Worm (Caenorhabditis elegans) whole organism, young adult: ENCODE measurements around the gene slc-36.5.
A peak's percentile ranks its signal among the peaks of the same experiment; 100 is the strongest.

ENCODE experiments used
- B0035.1 ChIP-seq: sonication (generic microtip); optimal IDR thresholded peaks from 2 replicates; lab custom pipeline; 2016; ENCODE audit warnings: missing genetic modification characterization, mild to moderate bottlenecking, missing compliant biosample characterization, missing genotype, missing genetic modification reagents
- B0261.1 ChIP-seq: sonication (generic microtip); optimal IDR thresholded peaks from 2 replicates; lab custom pipeline; 2016; ENCODE audit warnings: mild to moderate bottlenecking, missing genetic modification characterization, moderate library complexity, missing compliant biosample characterization
- B0336.3 ChIP-seq: fragments of 200-800 bp; sonication (Bioruptor generic); IDR thresholded peaks from 2 replicates; pipeline ENCODE4 v1.3.6; 2022; ENCODE audit warnings: missing genetic modification characterization, missing compliant biosample characterization
- C06A6.2 ChIP-seq: fragments of 200-800 bp; sonication (Bioruptor generic); conservative IDR thresholded peaks from 2 replicates; pipeline ENCODE4 v1.3.6; 2022; ENCODE audit warnings: missing genetic modification characterization, missing compliant biosample characterization
- F37B4.10 ChIP-seq: fragments of 200-800 bp; sonication (Bioruptor generic); IDR thresholded peaks from 2 replicates; pipeline ENCODE4 v1.3.6; 2022; ENCODE audit warnings: missing genetic modification characterization, missing compliant biosample characterization
- F49E8.2 ChIP-seq: sonication (generic microtip); optimal IDR thresholded peaks from 3 replicates; lab custom pipeline; 2017; ENCODE audit warnings: missing genetic modification characterization, mild to moderate bottlenecking, missing compliant biosample characterization, antibody characterized with exemption, moderate library complexity; ENCODE audit not compliant: insufficient read depth
- F55B11.4 ChIP-seq: sonication (generic microtip); optimal IDR thresholded peaks from 2 replicates; lab custom pipeline; 2016; ENCODE audit warnings: missing compliant biosample characterization, missing genetic modification characterization, borderline replicate concordance; ENCODE audit not compliant: insufficient read depth
- F57C9.4 ChIP-seq: sonication (generic microtip); optimal IDR thresholded peaks from 2 replicates; lab custom pipeline; 2017; ENCODE audit warnings: mild to moderate bottlenecking, missing genetic modification characterization, missing compliant biosample characterization
- K11D2.4 ChIP-seq: fragments of 200-800 bp; sonication (Bioruptor generic); IDR thresholded peaks from 2 replicates; pipeline ENCODE4 v1.3.6; 2022; ENCODE audit warnings: missing genetic modification reagents, missing genetic modification characterization, missing compliant biosample characterization
- T26A5.8 ChIP-seq: sonication (generic microtip); optimal IDR thresholded peaks from 2 replicates; lab custom pipeline; 2016; ENCODE audit warnings: missing genetic modification characterization, missing compliant biosample characterization
- Y53G8AR.9 ChIP-seq: fragments of 200-800 bp; sonication (Bioruptor generic); conservative IDR thresholded peaks from 2 replicates; pipeline ENCODE4 v1.3.6; 2022; ENCODE audit warnings: missing genetic modification reagents, missing genetic modification characterization, missing compliant biosample characterization
- Y79H2A.3 ChIP-seq: fragments of 200-800 bp; sonication (Bioruptor generic); conservative IDR thresholded peaks from 2 replicates; pipeline ENCODE4 v1.3.6; 2022; ENCODE audit warnings: missing genetic modification reagents, missing genetic modification characterization, missing compliant biosample characterization
- Y95B8A.8 ChIP-seq: fragments of 200-800 bp; sonication (Bioruptor generic); IDR thresholded peaks from 2 replicates; pipeline ENCODE4 v1.3.6; 2022; ENCODE audit warnings: missing genetic modification reagents, missing genetic modification characterization, missing compliant biosample characterization
- ZK185.1 ChIP-seq: sonication (generic microtip); optimal IDR thresholded peaks from 2 replicates; lab custom pipeline; 2016; ENCODE audit warnings: mild to moderate bottlenecking, missing genetic modification characterization, missing compliant biosample characterization; ENCODE audit not compliant: poor library complexity, severe bottlenecking
- akir-1 ChIP-seq: fragments of 200-800 bp; sonication (Bioruptor generic); optimal IDR thresholded peaks from 2 replicates; lab custom pipeline; 2018; ENCODE audit warnings: mild to moderate bottlenecking, missing genetic modification characterization, moderate library complexity, missing compliant biosample characterization
- atf-7 ChIP-seq: sonication (generic microtip); optimal IDR thresholded peaks from 2 replicates; lab custom pipeline; 2017; ENCODE audit warnings: mild to moderate bottlenecking, missing genetic modification characterization, missing compliant biosample characterization
- athp-1 ChIP-seq: sonication (generic microtip); optimal IDR thresholded peaks from 2 replicates; lab custom pipeline; 2017; ENCODE audit warnings: mild to moderate bottlenecking, missing genetic modification characterization, missing compliant biosample characterization
- ccch-3 ChIP-seq: fragments of 200-800 bp; sonication (Bioruptor generic); optimal IDR thresholded peaks from 2 replicates; lab custom pipeline; 2018; ENCODE audit warnings: mild to moderate bottlenecking, missing genetic modification characterization, missing compliant biosample characterization
- cebp-2 ChIP-seq: fragments of 200-800 bp; sonication (Bioruptor generic); IDR thresholded peaks from 2 replicates; pipeline ENCODE4 v1.3.6; 2022; ENCODE audit warnings: missing genetic modification characterization, missing compliant biosample characterization
- ceh-79 ChIP-seq: sonication (generic microtip); optimal IDR thresholded peaks from 2 replicates; lab custom pipeline; 2017; ENCODE audit warnings: mild to moderate bottlenecking, missing genetic modification characterization, missing compliant biosample characterization
- ceh-91 ChIP-seq: fragments of 200-800 bp; sonication (Bioruptor generic); IDR thresholded peaks from 2 replicates; pipeline ENCODE4 v1.3.6; 2022; ENCODE audit warnings: missing genetic modification reagents, missing genetic modification characterization, missing compliant biosample characterization
- chd-7 ChIP-seq: sonication (generic microtip); optimal IDR thresholded peaks from 2 replicates; lab custom pipeline; 2016; ENCODE audit warnings: mild to moderate bottlenecking, missing genetic modification characterization, moderate library complexity, missing compliant biosample characterization
- egl-44 ChIP-seq: fragments of 200-800 bp; sonication (Bioruptor generic); IDR thresholded peaks from 2 replicates; pipeline ENCODE4 v1.3.6; 2022; ENCODE audit warnings: missing genetic modification reagents, missing genetic modification characterization, missing compliant biosample characterization
- him-1 ChIP-seq: sonication (generic microtip); optimal IDR thresholded peaks from 2 replicates; lab custom pipeline; 2016; ENCODE audit warnings: missing genotype, missing genetic modification reagents, missing genetic modification characterization, missing compliant biosample characterization
- hmg-20 ChIP-seq: fragments of 200-800 bp; sonication (Bioruptor generic); IDR thresholded peaks from 2 replicates; pipeline ENCODE4 v1.3.6; 2022; ENCODE audit warnings: missing genetic modification reagents, missing genetic modification characterization, missing compliant biosample characterization
- hsf-1 ChIP-seq: fragments of 200-800 bp; sonication (Bioruptor generic); IDR thresholded peaks from 2 replicates; pipeline ENCODE4 v1.3.6; 2022; ENCODE audit warnings: missing genetic modification reagents, missing genetic modification characterization, missing compliant biosample characterization
- lag-1 ChIP-seq: fragments of 200-800 bp; sonication (Bioruptor generic); IDR thresholded peaks from 2 replicates; pipeline ENCODE4 v1.3.6; 2022; ENCODE audit warnings: missing genetic modification reagents, missing genetic modification characterization, missing compliant biosample characterization
- let-526 ChIP-seq: fragments of 200-800 bp; sonication (Bioruptor generic); IDR thresholded peaks from 2 replicates; pipeline ENCODE4 v1.3.6; 2022; ENCODE audit warnings: missing genetic modification reagents, missing genetic modification characterization, missing compliant biosample characterization
- let-607 ChIP-seq, 2 experiments: fragments of 200-800 bp in 1 of 2; sonication (Bioruptor generic) in 1 of 2; sonication (generic microtip) in 1 of 2; optimal IDR thresholded peaks; 2 replicates each; lab custom pipeline; 2016 to 2018; ENCODE audit warnings: mild to moderate bottlenecking in 2 of 2, missing compliant biosample characterization in 2 of 2, missing genetic modification characterization in 2 of 2, moderate library complexity in 2 of 2, missing genotype in 1 of 2
- lin-35 ChIP-seq, 3 experiments: fragments of 150-350 bp in 2 of 3; sonication (generic microtip) in 1 of 3; optimal IDR thresholded peaks; 2 replicates each; lab custom pipeline; 2014 to 2018; ENCODE audit warnings: missing biosample characterization in 3 of 3, missing genetic modification characterization in 3 of 3, missing genetic modification reagents in 3 of 3
- lir-1 ChIP-seq: fragments of 200-800 bp; sonication (Bioruptor generic); conservative IDR thresholded peaks from 2 replicates; pipeline ENCODE4 v1.3.6; 2022; ENCODE audit warnings: missing genetic modification reagents, missing genetic modification characterization, missing compliant biosample characterization
- madf-8 ChIP-seq: fragments of 200-800 bp; sonication (Bioruptor generic); conservative IDR thresholded peaks from 2 replicates; pipeline ENCODE4 v1.3.6; 2022; ENCODE audit warnings: missing genetic modification reagents, missing genetic modification characterization, missing compliant biosample characterization
- mcd-1 ChIP-seq: fragments of 200-800 bp; sonication (Bioruptor generic); IDR thresholded peaks from 2 replicates; pipeline ENCODE4 v1.3.6; 2022; ENCODE audit warnings: missing genetic modification reagents, missing genetic modification characterization, missing compliant biosample characterization
- mxl-1 ChIP-seq: sonication (generic microtip); optimal IDR thresholded peaks from 2 replicates; lab custom pipeline; 2016; ENCODE audit warnings: missing genetic modification characterization, missing compliant biosample characterization
- nfya-1 ChIP-seq: sonication (generic microtip); optimal IDR thresholded peaks from 2 replicates; lab custom pipeline; 2017; ENCODE audit warnings: antibody characterized with exemption, missing compliant biosample characterization, missing genetic modification characterization, borderline replicate concordance; ENCODE audit not compliant: insufficient read depth
- nhr-90 ChIP-seq: sonication (generic microtip); optimal IDR thresholded peaks from 2 replicates; lab custom pipeline; 2016; ENCODE audit warnings: missing genotype, mild to moderate bottlenecking, missing genetic modification characterization, missing compliant biosample characterization
- pha-4 ChIP-seq: fragments of 150-350 bp; sonication (generic microtip); optimal IDR thresholded peaks from 2 replicates; lab custom pipeline; 2014; ENCODE audit warnings: missing biosample characterization, missing genetic modification reagents, missing genetic modification characterization
- rcor-1 ChIP-seq: fragments of 200-800 bp; sonication (Bioruptor generic); IDR thresholded peaks from 2 replicates; pipeline ENCODE4 v1.3.6; 2022; ENCODE audit warnings: missing genetic modification reagents, missing genetic modification characterization, missing compliant biosample characterization
- repo-1 ChIP-seq: sonication (generic microtip); optimal IDR thresholded peaks from 2 replicates; lab custom pipeline; 2017; ENCODE audit warnings: mild to moderate bottlenecking, missing genetic modification characterization, missing compliant biosample characterization
- sdz-38 ChIP-seq: sonication (generic microtip); optimal IDR thresholded peaks from 2 replicates; lab custom pipeline; 2016; ENCODE audit warnings: missing genotype, missing genetic modification characterization, missing compliant biosample characterization
- snpc-1.1 ChIP-seq: sonication (generic microtip); optimal IDR thresholded peaks from 2 replicates; lab custom pipeline; 2017; ENCODE audit warnings: missing genetic modification characterization, mild to moderate bottlenecking, missing compliant biosample characterization, antibody characterized with exemption, moderate library complexity, missing genotype, missing genetic modification reagents; ENCODE audit not compliant: insufficient read depth
- snpc-4 ChIP-seq, 5 experiments: fragments of 150-350 bp in 1 of 5; sonication (generic microtip) in 4 of 5; optimal IDR thresholded peaks; 2 replicates each; lab custom pipeline; 2014 to 2018; ENCODE audit warnings: missing genetic modification characterization in 5 of 5, missing biosample characterization in 3 of 5, antibody characterized with exemption in 2 of 5, mild to moderate bottlenecking in 2 of 5, missing compliant biosample characterization in 2 of 5, missing genotype in 2 of 5, moderate library complexity in 2 of 5, missing genetic modification reagents in 1 of 5
- unc-62 ChIP-seq: fragments of 150-350 bp; optimal IDR thresholded peaks from 2 replicates; lab custom pipeline; 2014; ENCODE audit warnings: missing biosample characterization, missing genetic modification reagents, missing genetic modification characterization
- zfh-2 ChIP-seq: fragments of 200-800 bp; sonication (Bioruptor generic); conservative IDR thresholded peaks from 2 replicates; pipeline ENCODE4 v1.3.6; 2022; ENCODE audit warnings: missing genetic modification reagents, missing genetic modification characterization, missing compliant biosample characterization
- ztf-18 ChIP-seq: sonication (generic microtip); optimal IDR thresholded peaks from 2 replicates; lab custom pipeline; 2016; ENCODE audit warnings: missing genotype, mild to moderate bottlenecking, missing genetic modification characterization, missing compliant biosample characterization
- ztf-22 ChIP-seq: fragments of 200-800 bp; sonication (Bioruptor generic); optimal IDR thresholded peaks from 2 replicates; lab custom pipeline; 2018; ENCODE audit warnings: mild to moderate bottlenecking, missing genetic modification characterization, moderate library complexity, missing compliant biosample characterization
- ztf-28 ChIP-seq: fragments of 200-800 bp; sonication (Bioruptor generic); IDR thresholded peaks from 2 replicates; pipeline ENCODE4 v1.3.6; 2022; ENCODE audit warnings: missing genetic modification reagents, missing genetic modification characterization, missing compliant biosample characterization
- ztf-3 ChIP-seq: fragments of 200-800 bp; sonication (Bioruptor generic); optimal IDR thresholded peaks from 2 replicates; lab custom pipeline; 2018; ENCODE audit warnings: mild to moderate bottlenecking, missing genetic modification characterization, missing compliant biosample characterization

Gene slc-36.5

DNA sequence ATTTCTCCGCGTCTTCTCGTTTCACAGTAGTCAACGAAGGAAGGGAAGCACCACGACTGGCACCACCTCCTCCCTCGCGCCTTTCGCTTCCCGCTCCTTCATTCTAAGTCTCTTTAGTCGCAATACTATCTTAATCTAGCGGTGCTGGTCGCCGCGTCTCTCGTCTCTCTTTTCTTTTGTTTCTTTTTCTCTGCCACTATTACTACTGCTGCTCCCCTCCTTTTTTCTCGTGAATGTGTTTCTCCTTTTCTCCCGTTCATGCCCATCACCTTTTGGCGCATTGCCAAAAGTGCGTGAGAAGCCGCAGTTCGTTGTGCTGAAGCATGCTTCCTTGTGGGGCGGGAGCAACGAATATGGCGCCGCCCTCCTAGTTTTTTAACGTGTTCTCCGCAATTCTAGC, 49.6 kb upstream of the slc-36.5 start (continued):
- TF ChIP-seq ztf-3 (GFP tag; lab: Kevin White, UChicago): no peak
- TF ChIP-seq lir-1 (GFP tag; lab: Robert Waterston, UW): 0 out of 2 replicates have a peak, but pooled peaks have one; percentile 40
- TF ChIP-seq zfh-2 (GFP tag; lab: Robert Waterston, UW): no peak; the same call in 1 of the 2 replicates
- TF ChIP-seq F55B11.4 (tag; lab: Kevin White, UChicago): no peak
- TF ChIP-seq mcd-1 (GFP tag; lab: Robert Waterston, UW): peak; percentile 52
- TF ChIP-seq nfya-1: no peak
- TF ChIP-seq B0035.1: no peak
- no peak for TF ChIP-seq F57C9.4
- no peak for TF ChIP-seq snpc-1.1 (tag; lab: Kevin White, UChicago)
- TF ChIP-seq Y79H2A.3 (GFP tag; lab: Robert Waterston, UW): no peak
- no peak for TF ChIP-seq akir-1 (GFP tag; lab: Kevin White, UChicago)
- TF ChIP-seq ztf-28 (GFP tag; lab: Robert Waterston, UW): no peak
- no peak for TF ChIP-seq let-526 (GFP tag; lab: Robert Waterston, UW)
- no peak for TF ChIP-seq unc-62
- TF ChIP-seq ZK185.1 (tag; lab: Kevin White, UChicago): peak; percentile 8
- TF ChIP-seq mxl-1 (tag; lab: Kevin White, UChicago): no peak
- TF ChIP-seq hsf-1: no peak
- no peak for TF ChIP-seq him-1
- no peak for TF ChIP-seq lag-1 (GFP tag; lab: Robert Waterston, UW)
- TF ChIP-seq lin-35 (GFP tag; optimal IDR thresholded peaks at IDR 0.05; lab: Kevin White, UChicago): no peak
- TF ChIP-seq K11D2.4 (GFP tag; lab: Robert Waterston, UW): no peak
- TF ChIP-seq ceh-91 (GFP tag; lab: Robert Waterston, UW): no peak
- TF ChIP-seq ceh-79: no peak
- no peak for TF ChIP-seq F37B4.10 (GFP tag; lab: Robert Waterston, UW)
- TF ChIP-seq B0336.3 (GFP tag; lab: Robert Waterston, UW): no peak
- no peak for TF ChIP-seq chd-7
- TF ChIP-seq rcor-1 (GFP tag; lab: Robert Waterston, UW): 0 out of 2 replicates have a peak, but pooled peaks have one; percentile 30
- TF ChIP-seq T26A5.8: no peak
- no peak for TF ChIP-seq C06A6.2 (GFP tag; lab: Robert Waterston, UW)
- peak; percentile 32 for TF ChIP-seq ztf-22 (GFP tag; lab: Kevin White, UChicago)
- TF ChIP-seq repo-1 (tag; lab: Kevin White, UChicago): no peak
- TF ChIP-seq snpc-4 (GFP tag; optimal IDR thresholded peaks at IDR 0.05; lab: Kevin White, UChicago): no peak
- TF ChIP-seq snpc-4 (tag; optimal IDR thresholded peaks at IDR 0.05; lab: Kevin White, UChicago): peak in 3 of 4 experiments; percentile 11 to 54 (median 23)
- TF ChIP-seq B0261.1 (tag; lab: Kevin White, UChicago): no peak
- TF ChIP-seq atf-7: peak; percentile 47
- TF ChIP-seq cebp-2: no peak
- no peak for TF ChIP-seq egl-44 (GFP tag; lab: Robert Waterston, UW)
- TF ChIP-seq sdz-38: no peak
- no peak for TF ChIP-seq Y95B8A.8 (GFP tag; lab: Robert Waterston, UW)
- peak in 1 of 2 experiments; percentile 32 for TF ChIP-seq let-607 (tag; optimal IDR thresholded peaks at IDR 0.05; lab: Kevin White, UChicago)
- TF ChIP-seq athp-1: no peak
- no peak for TF ChIP-seq Y53G8AR.9 (GFP tag; lab: Robert Waterston, UW)
- TF ChIP-seq ccch-3 (GFP tag; lab: Kevin White, UChicago): no peak
- TF ChIP-seq hmg-20 (GFP tag; lab: Robert Waterston, UW): no peak
- TF ChIP-seq madf-8 (GFP tag; lab: Robert Waterston, UW): no peak
- no peak for TF ChIP-seq F49E8.2 (tag; lab: Kevin White, UChicago)
- TF ChIP-seq nhr-90: peak; percentile 29
- peak; percentile 21 for TF ChIP-seq pha-4
- TF ChIP-seq ztf-18 (tag; lab: Kevin White, UChicago): peak; percentile 21
